Worm (Caenorhabditis elegans): ENCODE measurements around the gene ucp-4.

The ucp-4 gene

DNA sequence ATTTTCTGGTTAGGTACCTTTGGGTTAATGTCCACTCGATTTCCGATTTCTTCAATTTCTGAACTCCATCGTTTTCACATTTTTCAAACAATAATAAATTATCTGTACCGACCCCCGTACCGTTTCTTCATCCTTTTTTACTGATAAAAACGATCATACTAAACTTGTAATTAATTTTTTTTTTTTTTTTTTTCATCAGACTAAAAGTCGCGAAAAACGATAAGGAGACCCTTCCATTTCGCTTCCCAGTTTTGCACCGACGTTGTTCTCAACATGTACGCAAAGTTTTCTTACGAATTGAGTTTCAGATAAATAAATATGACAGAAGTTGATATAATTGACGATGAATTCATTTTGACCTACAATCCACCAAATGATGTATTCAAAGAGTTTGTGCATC lies 12.9 kb upstream of the ucp-4 start, which contains the start of gene F44A2.7:
Gene F44A2.7, plus strand, starts transcription at position 301 of the 400 bp plus-strand sequence.
- no peak for TF ChIP-seq vab-15 (tag; optimal IDR thresholded peaks at IDR 0.05)
- TF ChIP-seq ets-5 (GFP tag; IDR thresholded peaks at IDR 0.05) = no peak
- no peak for TF ChIP-seq sox-4 (tag; optimal IDR thresholded peaks at IDR 0.05)
- no peak for TF ChIP-seq ceh-63 (GFP tag; optimal IDR thresholded peaks at IDR 0.05)
- TF ChIP-seq nhr-90 (tag; optimal IDR thresholded peaks at IDR 0.05; ENCODE audit: poor library complexity) = no peak
- no peak for TF ChIP-seq ceh-88 (GFP tag; IDR thresholded peaks at IDR 0.05)
- TF ChIP-seq isw-1 (GFP tag; IDR thresholded peaks at IDR 0.05) = no peak
- TF ChIP-seq xbp-1 (tag; optimal IDR thresholded peaks at IDR 0.05) = no peak
- no peak for TF ChIP-seq nhr-20 (tag; optimal IDR thresholded peaks at IDR 0.05)
- no peak for TF ChIP-seq rnt-1 (tag; optimal IDR thresholded peaks at IDR 0.05)
- TF ChIP-seq hlh-4 (tag; optimal IDR thresholded peaks at IDR 0.05) = no peak
- TF ChIP-seq nhr-76 (tag; optimal IDR thresholded peaks at IDR 0.05) = no peak
- no peak for TF ChIP-seq lin-15B (tag; optimal IDR thresholded peaks at IDR 0.05)
- TF ChIP-seq ces-1 (GFP tag; optimal IDR thresholded peaks at IDR 0.05) = no peak

- no peak for TF ChIP-seq mef-2 (tag; optimal IDR thresholded peaks at IDR 0.05)
- TF ChIP-seq nhr-85 (tag) = no peak
- no peak for TF ChIP-seq lin-35 (GFP tag; optimal IDR thresholded peaks at IDR 0.05)
- TF ChIP-seq unc-98 (GFP tag; IDR thresholded peaks at IDR 0.05) = no peak
- TF ChIP-seq zag-1 (tag; optimal IDR thresholded peaks at IDR 0.05) = no peak
- TF ChIP-seq efl-3 (GFP tag; optimal IDR thresholded peaks at IDR 0.05) = no peak
- TF ChIP-seq nhr-90 (tag; optimal IDR thresholded peaks at IDR 0.05; ENCODE audit: poor library complexity) = no peak
- no peak for TF ChIP-seq irx-1 (tag; optimal IDR thresholded peaks at IDR 0.05)
- TF ChIP-seq jun-1 (tag; optimal IDR thresholded peaks at IDR 0.05) = no peak
- TF ChIP-seq mep-1 (tag; optimal IDR thresholded peaks at IDR 0.05) = no peak
- no peak for TF ChIP-seq C04F5.9 (tag; optimal IDR thresholded peaks at IDR 0.05)
- TF ChIP-seq C16A3.4 (tag; optimal IDR thresholded peaks at IDR 0.05) = no peak
- TF ChIP-seq pax-3 (tag; optimal IDR thresholded peaks at IDR 0.05) = no peak
- no peak for TF ChIP-seq rnt-1 (tag; optimal IDR thresholded peaks at IDR 0.05)
- TF ChIP-seq hlh-4 (tag; optimal IDR thresholded peaks at IDR 0.05) = no peak
- TF ChIP-seq efl-1 (optimal IDR thresholded peaks at IDR 0.05) = no peak
- no peak for TF ChIP-seq efl-1 (GFP tag; optimal IDR thresholded peaks at IDR 0.05 in 1 of 2)
- TF ChIP-seq Y116A8C.19 (tag; optimal IDR thresholded peaks at IDR 0.05; ENCODE audit: borderline replicate concordance) = no peak
- no peak for TF ChIP-seq dpl-1 (GFP tag; optimal IDR thresholded peaks at IDR 0.05)
- no peak for TF ChIP-seq nhr-84 (tag; optimal IDR thresholded peaks at IDR 0.05)
These were observed 11.2 kb upstream of the ucp-4 start, which contains the start of gene tag-153 for ce11 chrV:9322886-9323285. tag-153 (plus strand) TSS chrV:9323085.

- TF ChIP-seq vab-15 (tag; optimal IDR thresholded peaks at IDR 0.05) (no peak), lin-35 (GFP tag; optimal IDR thresholded peaks at IDR 0.05) (peak in 1 of 2 experiments; percentile 11), nhr-85 (tag) (peak; percentile 56), blmp-1 (tag; optimal IDR thresholded peaks at IDR 0.05) (peak; percentile 64), pag-3 (tag; optimal IDR thresholded peaks at IDR 0.05; ENCODE audit: borderline replicate concordance, insufficient read depth) (no peak), ceh-63 (GFP tag; optimal IDR thresholded peaks at IDR 0.05) (no peak), mep-1 (tag; optimal IDR thresholded peaks at IDR 0.05) (peak; percentile 39), elt-3 (tag; optimal IDR thresholded peaks at IDR 0.05) (peak in 1 of 6 experiments; percentile 2), nhr-76 (tag; optimal IDR thresholded peaks at IDR 0.05) (no peak), nhr-20 (tag; optimal IDR thresholded peaks at IDR 0.05) (peak; percentile 3), lin-14 (GFP tag; optimal IDR thresholded peaks at IDR 0.05) (peak; percentile 35), dsc-1 (tag; optimal IDR thresholded peaks at IDR 0.05) (no peak), ceh-82 (tag; optimal IDR thresholded peaks at IDR 0.05) (no peak)
These were observed 9.9 kb upstream of the ucp-4 start for ce11 chrV:9324167-9324566.

DNA sequence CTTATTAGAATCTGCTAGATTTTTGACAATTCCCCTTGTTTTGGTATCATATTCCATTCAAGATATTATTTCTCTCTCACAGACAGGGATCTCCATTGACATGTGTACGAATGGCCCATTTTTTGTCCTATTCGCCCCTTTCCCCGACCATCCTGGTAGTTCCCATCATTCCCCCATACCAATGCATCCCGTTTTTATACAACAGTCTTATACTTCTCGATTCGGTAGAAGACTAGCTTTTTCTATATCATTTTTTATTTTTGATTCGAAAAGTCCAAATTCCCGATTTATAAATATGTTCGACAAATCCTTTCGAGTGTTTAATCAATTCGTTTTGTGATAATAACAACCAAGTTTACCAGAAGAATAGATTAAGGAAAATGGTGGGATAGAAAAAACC lies 7.2 kb upstream of the ucp-4 start:
- TF ChIP-seq ceh-88 (GFP tag; IDR thresholded peaks at IDR 0.05) (no peak), C16A3.4 (tag; optimal IDR thresholded peaks at IDR 0.05) (no peak), xbp-1 (tag; optimal IDR thresholded peaks at IDR 0.05) (no peak), fos-1 (tag; optimal IDR thresholded peaks at IDR 0.05) (no peak), hpl-2 (GFP tag; optimal IDR thresholded peaks at IDR 0.05) (no peak), mef-2 (tag; optimal IDR thresholded peaks at IDR 0.05) (no peak), ceh-63 (GFP tag; optimal IDR thresholded peaks at IDR 0.05) (no peak)
